Worm (Caenorhabditis elegans) whole organism, L1 larva: ENCODE results near the gene tat-1.

Source experiments
- C34B4.2 ChIP-seq: sonication (generic microtip); optimal IDR thresholded peaks from 2 replicates; lab custom pipeline; 2017; ENCODE audit warnings: mild to moderate bottlenecking, missing genetic modification characterization, missing compliant biosample characterization
- F16B12.6 ChIP-seq: fragments of 150-350 bp; optimal IDR thresholded peaks from 2 replicates; lab custom pipeline; 2014; ENCODE audit warnings: missing biosample characterization, missing genetic modification characterization
- aha-1 ChIP-seq: fragments of 150-350 bp; optimal IDR thresholded peaks from 2 replicates; lab custom pipeline; 2014; ENCODE audit warnings: missing biosample characterization, missing genetic modification characterization
- alr-1 ChIP-seq: fragments of 200-800 bp; sonication (Bioruptor generic); optimal IDR thresholded peaks from 2 replicates; lab custom pipeline; 2018; ENCODE audit warnings: borderline replicate concordance, mild to moderate bottlenecking, missing genetic modification characterization, missing compliant biosample characterization
- aly-2 ChIP-seq: fragments of 150-350 bp; optimal IDR thresholded peaks from 2 replicates; lab custom pipeline; 2014; ENCODE audit warnings: missing biosample characterization, missing genetic modification characterization
- ama-1 ChIP-seq: fragments of 150-350 bp; optimal IDR thresholded peaks from 2 replicates; lab custom pipeline; 2014
- blmp-1 ChIP-seq: fragments of 150-350 bp; optimal IDR thresholded peaks from 2 replicates; lab custom pipeline; 2014; ENCODE audit warnings: missing biosample characterization, missing genetic modification characterization
- ceh-8 ChIP-seq: fragments of 200-800 bp; sonication (Bioruptor generic); optimal IDR thresholded peaks from 2 replicates; lab custom pipeline; 2018; ENCODE audit warnings: mild to moderate bottlenecking, missing genetic modification characterization, moderate library complexity, missing compliant biosample characterization
- ceh-90 ChIP-seq: sonication (generic microtip); optimal IDR thresholded peaks from 2 replicates; lab custom pipeline; 2016; ENCODE audit warnings: missing genetic modification characterization, missing compliant biosample characterization
- ces-1 ChIP-seq: fragments of 150-350 bp; optimal IDR thresholded peaks from 2 replicates; lab custom pipeline; 2014; ENCODE audit warnings: missing biosample characterization, missing genetic modification reagents, missing genetic modification characterization
- dpl-1 ChIP-seq, 3 experiments: fragments of 150-350 bp in 2 of 3; sonication (generic microtip) in 1 of 3; optimal IDR thresholded peaks; 2 replicates each; lab custom pipeline; 2014 to 2017; ENCODE audit warnings: missing biosample characterization in 3 of 3, missing genetic modification characterization in 3 of 3, missing genetic modification reagents in 3 of 3
- efl-1 ChIP-seq, 4 experiments: fragments of 150-350 bp; optimal IDR thresholded peaks in 3 of 4; peaks in 1 of 4; 1 replicate in 1 of 4; 2 replicates in 3 of 4; lab custom pipeline; 2014; ENCODE audit warnings: missing biosample characterization in 2 of 4, missing genetic modification characterization in 2 of 4, missing genetic modification reagents in 2 of 4
- elt-2 ChIP-seq: sonication (generic microtip); optimal IDR thresholded peaks from 2 replicates; lab custom pipeline; 2016; ENCODE audit warnings: missing genetic modification characterization, mild to moderate bottlenecking, inconsistent platforms, missing compliant biosample characterization, missing genetic modification reagents
- elt-3 ChIP-seq, 6 experiments: fragments of 150-350 bp in 1 of 6; sonication (generic microtip); optimal IDR thresholded peaks; 2 replicates each; lab custom pipeline; 2017 to 2018; ENCODE audit warnings: missing biosample characterization in 6 of 6, missing genetic modification characterization in 6 of 6, inconsistent platforms in 1 of 6
- fkh-4 ChIP-seq: sonication (generic microtip); optimal IDR thresholded peaks from 2 replicates; lab custom pipeline; 2016; ENCODE audit warnings: missing compliant biosample characterization, missing genetic modification characterization, borderline replicate concordance
- hlh-17 ChIP-seq: fragments of 200-800 bp; sonication (Bioruptor generic); optimal IDR thresholded peaks from 2 replicates; lab custom pipeline; 2018; ENCODE audit warnings: missing genetic modification characterization, mild to moderate bottlenecking, missing compliant biosample characterization, moderate library complexity, borderline replicate concordance
- jun-1 ChIP-seq: fragments of 150-350 bp; optimal IDR thresholded peaks from 2 replicates; lab custom pipeline; 2014; ENCODE audit warnings: missing biosample characterization, missing genetic modification reagents, missing genetic modification characterization
- lin-14 ChIP-seq: fragments of 200-800 bp; sonication (Bioruptor generic); optimal IDR thresholded peaks from 2 replicates; lab custom pipeline; 2018; ENCODE audit warnings: mild to moderate bottlenecking, missing genetic modification characterization, moderate library complexity, missing compliant biosample characterization
- lin-15B ChIP-seq: fragments of 150-350 bp; sonication (generic microtip); optimal IDR thresholded peaks from 3 replicates; lab custom pipeline; 2014; ENCODE audit warnings: missing biosample characterization, missing genetic modification characterization
- lin-35 ChIP-seq, 2 experiments: fragments of 150-350 bp; optimal IDR thresholded peaks; 2 replicates each; lab custom pipeline; 2014; ENCODE audit warnings: missing biosample characterization in 2 of 2, missing genetic modification characterization in 2 of 2, missing genetic modification reagents in 2 of 2
- lsy-2 ChIP-seq, 2 experiments: fragments of 150-350 bp; optimal IDR thresholded peaks; 2 replicates each; lab custom pipeline; 2014; ENCODE audit warnings: missing biosample characterization in 2 of 2, missing genetic modification characterization in 2 of 2
- mep-1 ChIP-seq: fragments of 150-350 bp; optimal IDR thresholded peaks from 2 replicates; lab custom pipeline; 2014; ENCODE audit warnings: missing biosample characterization, missing genetic modification characterization
- nhr-11 ChIP-seq: fragments of 150-350 bp; optimal IDR thresholded peaks from 2 replicates; lab custom pipeline; 2014; ENCODE audit warnings: missing biosample characterization, missing genetic modification characterization
- nhr-12 ChIP-seq: sonication (generic microtip); optimal IDR thresholded peaks from 2 replicates; lab custom pipeline; 2017; ENCODE audit warnings: missing biosample characterization, missing genetic modification characterization
- nhr-19 ChIP-seq: fragments of 200-800 bp; sonication (Bioruptor generic); conservative IDR thresholded peaks from 2 replicates; pipeline ENCODE4 v1.3.6; 2022; ENCODE audit warnings: missing genetic modification characterization, missing compliant biosample characterization
- nhr-20 ChIP-seq: sonication (generic microtip); optimal IDR thresholded peaks from 2 replicates; lab custom pipeline; 2016; ENCODE audit warnings: mild to moderate bottlenecking, missing genetic modification characterization, missing compliant biosample characterization
- nhr-71 ChIP-seq: sonication (generic microtip); optimal IDR thresholded peaks from 2 replicates; lab custom pipeline; 2016; ENCODE audit warnings: mild to moderate bottlenecking, missing genetic modification characterization, moderate library complexity, missing compliant biosample characterization
- nhr-76 ChIP-seq: sonication (generic microtip); optimal IDR thresholded peaks from 2 replicates; lab custom pipeline; 2017; ENCODE audit warnings: missing biosample characterization, missing genetic modification characterization
- nhr-77 ChIP-seq: fragments of 150-350 bp; optimal IDR thresholded peaks from 2 replicates; lab custom pipeline; 2014; ENCODE audit warnings: missing biosample characterization, missing genetic modification characterization
- nhr-85 ChIP-seq: sonication (generic microtip); peaks from one replicate; lab custom pipeline; 2016; ENCODE audit warnings: missing genetic modification characterization, inconsistent platforms, missing compliant biosample characterization
- pax-3 ChIP-seq: fragments of 200-800 bp; sonication (Bioruptor generic); optimal IDR thresholded peaks from 2 replicates; lab custom pipeline; 2018; ENCODE audit warnings: mild to moderate bottlenecking, missing genetic modification characterization, moderate library complexity, missing compliant biosample characterization
- skn-1 ChIP-seq: fragments of 150-350 bp; optimal IDR thresholded peaks from 2 replicates; lab custom pipeline; 2014; ENCODE audit warnings: missing biosample characterization, missing genetic modification characterization
- snpc-4 ChIP-seq: fragments of 150-350 bp; optimal IDR thresholded peaks from 2 replicates; lab custom pipeline; 2014; ENCODE audit warnings: missing biosample characterization, missing genetic modification characterization
- snu-23 ChIP-seq: sonication (generic microtip); optimal IDR thresholded peaks from 2 replicates; lab custom pipeline; 2016; ENCODE audit warnings: missing genetic modification characterization, missing compliant biosample characterization
- sptf-1 ChIP-seq: fragments of 150-350 bp; optimal IDR thresholded peaks from 2 replicates; lab custom pipeline; 2014; ENCODE audit warnings: missing biosample characterization, missing genetic modification characterization
- sup-37 ChIP-seq: fragments of 200-800 bp; sonication (Bioruptor generic); optimal IDR thresholded peaks from 2 replicates; lab custom pipeline; 2018; ENCODE audit warnings: mild to moderate bottlenecking, missing genetic modification characterization, missing compliant biosample characterization
- swsn-7 ChIP-seq: sonication (generic microtip); optimal IDR thresholded peaks from 2 replicates; lab custom pipeline; 2016; ENCODE audit warnings: missing genetic modification characterization, missing compliant biosample characterization
- tbx-2 ChIP-seq: sonication (generic microtip); optimal IDR thresholded peaks from 2 replicates; lab custom pipeline; 2016; ENCODE audit warnings: missing genetic modification characterization, missing compliant biosample characterization
- unc-30 ChIP-seq: sonication (generic microtip); optimal IDR thresholded peaks from 2 replicates; lab custom pipeline; 2017; ENCODE audit warnings: missing biosample characterization, missing genetic modification characterization
- unc-62 ChIP-seq: fragments of 150-350 bp; optimal IDR thresholded peaks from 2 replicates; lab custom pipeline; 2014; ENCODE audit warnings: missing biosample characterization, missing genetic modification reagents, missing genetic modification characterization
- unc-86 ChIP-seq: sonication (generic microtip); optimal IDR thresholded peaks from 2 replicates; lab custom pipeline; 2016; ENCODE audit warnings: missing genetic modification characterization, missing compliant biosample characterization
- unc-98 ChIP-seq: fragments of 200-800 bp; sonication (Bioruptor generic); IDR thresholded peaks from 2 replicates; pipeline ENCODE4 v1.3.6; 2022; ENCODE audit warnings: missing genetic modification characterization, missing compliant biosample characterization
- ztf-4 ChIP-seq: fragments of 150-350 bp; optimal IDR thresholded peaks from 2 replicates; lab custom pipeline; 2014; ENCODE audit warnings: missing biosample characterization, missing genetic modification characterization

The tat-1 gene

DNA sequence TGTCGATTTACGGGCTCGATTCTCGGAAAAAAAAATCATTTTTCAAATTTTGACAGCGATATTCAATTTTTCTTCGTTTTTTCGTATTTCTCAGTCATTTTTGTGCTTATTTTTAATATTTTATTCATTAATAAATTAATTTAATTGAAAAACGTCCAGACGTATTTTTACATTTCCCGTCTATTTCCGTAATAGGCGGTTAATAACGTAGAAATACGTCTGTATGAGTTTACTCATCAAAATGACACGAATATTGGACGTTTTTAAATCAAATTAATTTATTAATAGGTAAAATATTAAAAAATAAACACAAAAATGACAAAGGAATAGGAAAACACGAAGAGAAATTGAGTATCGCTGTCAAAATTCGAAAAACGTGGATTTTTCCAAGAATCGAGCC, 3.1 kb upstream of the tat-1 start:
- TF ChIP-seq lin-35 (GFP tag; optimal IDR thresholded peaks at IDR 0.05; lab: Kevin White, UChicago): no peak
- TF ChIP-seq efl-1 (optimal IDR thresholded peaks at IDR 0.05; lab: Kevin White, UChicago): no peak
- peak in 1 of 2 experiments; percentile 82 for TF ChIP-seq efl-1 (GFP tag; optimal IDR thresholded peaks at IDR 0.05 in 1 of 2; lab: Kevin White, UChicago)

- TF ChIP-seq blmp-1 (tag; lab: Kevin White, UChicago) (peak; percentile 78), nhr-19 (no peak), dpl-1 (GFP tag; optimal IDR thresholded peaks at IDR 0.05; lab: Kevin White, UChicago) (peak in 2 of 3 experiments; percentile 29 to 31), nhr-11 (no peak), ceh-90 (tag; lab: Kevin White, UChicago) (no peak), fkh-4 (tag; lab: Kevin White, UChicago) (no peak), swsn-7 (tag; lab: Kevin White, UChicago) (no peak), alr-1 (tag; lab: Kevin White, UChicago) (no peak), ama-1 (lab: Kevin White, UChicago) (no peak), nhr-71 (peak; percentile 27), unc-98 (GFP tag; lab: Robert Waterston, UW) (no peak), ces-1 (GFP tag; lab: Kevin White, UChicago) (no peak), elt-2 (tag; lab: Kevin White, UChicago) (no peak), nhr-20 (tag; lab: Kevin White, UChicago) (peak; percentile 62), aha-1 (no peak), F16B12.6 (tag; lab: Kevin White, UChicago) (no peak), lin-14 (GFP tag; lab: Kevin White, UChicago) (peak; percentile 78), sptf-1 (no peak), snpc-4 (no peak), pax-3 (no peak), nhr-77 (peak; percentile 46), efl-1 (optimal IDR thresholded peaks at IDR 0.05; lab: Kevin White, UChicago) (peak; percentile 27), efl-1 (GFP tag; optimal IDR thresholded peaks at IDR 0.05 in 1 of 2; lab: Kevin White, UChicago) (peak; percentile 27 to 95), lin-15B (tag; lab: Kevin White, UChicago) (no peak), ceh-8 (GFP tag; lab: Kevin White, UChicago) (no peak), hlh-17 (no peak), nhr-85 (tag; lab: Kevin White, UChicago) (no peak), unc-62 (GFP tag; lab: Kevin White, UChicago) (no peak), lin-35 (GFP tag; optimal IDR thresholded peaks at IDR 0.05; lab: Kevin White, UChicago) (peak in 1 of 2 experiments; percentile 61), sup-37 (no peak), elt-3 (tag; optimal IDR thresholded peaks at IDR 0.05; lab: Kevin White, UChicago) (peak in 1 of 6 experiments; percentile 12), aly-2 (tag; lab: Kevin White, UChicago) (no peak), mep-1 (peak; percentile 66), unc-86 (no peak), C34B4.2 (tag; lab: Kevin White, UChicago) (no peak), jun-1 (tag; lab: Kevin White, UChicago) (peak; percentile 11), tbx-2 (tag; lab: Kevin White, UChicago) (no peak), lsy-2 (tag; optimal IDR thresholded peaks at IDR 0.05; lab: Kevin White, UChicago) (peak in 1 of 2 experiments; percentile 57), nhr-12 (tag; lab: Kevin White, UChicago) (no peak), snu-23 (peak; percentile 57), skn-1 (tag; lab: Kevin White, UChicago) (peak; percentile 39), ztf-4 (tag; lab: Kevin White, UChicago) (no peak), unc-30 (tag; lab: Kevin White, UChicago) (no peak), nhr-76 (tag; lab: Kevin White, UChicago) (no peak)
- TF ChIP-seq, all 84 proteins: peak for 14
Observed at ce11 chrIII:12424066-12424465, 2.5 kb upstream of the tat-1 start.
